Fruit fly (Drosophila melanogaster): Measurements from ENCODE around the gene CG34302.

CG34302 gene

DNA sequence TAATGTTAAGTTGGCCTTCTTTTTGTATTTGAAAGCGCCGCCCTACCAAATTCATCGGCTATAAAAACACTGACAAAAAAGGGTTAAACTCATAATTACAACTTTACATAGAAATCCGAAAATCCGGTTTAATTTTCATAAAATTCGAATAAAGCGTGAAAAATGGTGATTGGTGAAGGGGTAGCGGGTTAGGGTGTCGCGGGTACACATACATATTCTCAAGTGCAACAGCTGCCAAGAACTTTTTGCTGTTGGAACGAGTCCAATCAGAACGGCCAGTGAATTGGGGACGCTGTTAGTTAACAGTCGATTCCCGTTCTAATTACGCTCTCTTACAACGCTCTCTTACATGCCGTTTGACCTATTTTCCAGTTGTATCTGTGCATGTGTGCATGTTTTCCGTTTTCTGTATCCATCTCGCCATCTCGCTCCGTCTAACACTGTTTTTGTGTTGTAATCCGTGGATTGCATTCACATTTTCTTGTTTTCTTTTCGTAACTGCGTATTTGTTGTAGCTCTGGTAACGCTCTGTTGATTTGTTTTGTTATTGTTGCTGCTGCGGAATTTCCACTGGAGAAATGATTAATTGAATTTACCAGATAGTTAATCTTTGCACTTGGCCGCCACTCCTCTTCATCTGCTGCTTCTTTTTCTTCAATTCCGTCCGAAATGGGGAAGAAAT is 48.7 kb upstream of the CG34302 start (continued):
- TF ChIP-seq prd (optimal IDR thresholded peaks at IDR 0.05) (no peak), prd (GFP tag; IDR thresholded peaks at IDR 0.05) (no peak), CG17328 (GFP tag; IDR thresholded peaks at IDR 0.05) (no peak), CG13775 (GFP tag; optimal IDR thresholded peaks at IDR 0.05) (no peak), lilli (GFP tag; optimal IDR thresholded peaks at IDR 0.05) (peak; percentile 14), Sry-β (GFP tag; optimal IDR thresholded peaks at IDR 0.05) (peak; percentile 10), her (GFP tag; optimal IDR thresholded peaks at IDR 0.05) (no peak), gcm2 (GFP tag; optimal IDR thresholded peaks at IDR 0.05) (no peak), sug (tag; optimal IDR thresholded peaks at IDR 0.05) (no peak), Deaf1 (tag; optimal IDR thresholded peaks at IDR 0.05) (no peak), p53 (GFP tag; optimal IDR thresholded peaks at IDR 0.05) (no peak), Atf3 (GFP tag; optimal IDR thresholded peaks at IDR 0.05) (no peak), ind (GFP tag; optimal IDR thresholded peaks at IDR 0.05) (peak; percentile 23), CG10979 (tag; optimal IDR thresholded peaks at IDR 0.05) (no peak), CG8281 (tag; optimal IDR thresholded peaks at IDR 0.05) (no peak), croc (GFP tag; conservative IDR thresholded peaks at IDR 0.05) (no peak), CG12391 (tag; optimal IDR thresholded peaks at IDR 0.05) (peak; percentile 17), aop (GFP tag; IDR thresholded peaks at IDR 0.05) (no peak), CG12071 (GFP tag; optimal IDR thresholded peaks at IDR 0.05) (no peak), Blimp-1 (GFP tag; optimal IDR thresholded peaks at IDR 0.05) (no peak), CG18764 (GFP tag; optimal IDR thresholded peaks at IDR 0.05) (no peak), CG3726 (GFP tag; IDR thresholded peaks at IDR 0.05) (no peak), tap (tag; optimal IDR thresholded peaks at IDR 0.05) (no peak), luna (GFP tag; optimal IDR thresholded peaks at IDR 0.05) (no peak), CG13123 (GFP tag; optimal IDR thresholded peaks at IDR 0.05) (no peak), CG17361 (GFP tag; IDR thresholded peaks at IDR 0.05) (no peak), trh (GFP tag; optimal IDR thresholded peaks at IDR 0.05) (no peak), D19A (tag; optimal IDR thresholded peaks at IDR 0.05) (peak; percentile 10), CG12155 (GFP tag; optimal IDR thresholded peaks at IDR 0.05) (no peak), CG10543 (GFP tag; optimal IDR thresholded peaks at IDR 0.05) (no peak), Awh (GFP tag; IDR thresholded peaks at IDR 0.05) (0 out of 2 replicates have a peak, but pooled peaks have one; percentile 32), inv (GFP tag; IDR thresholded peaks at IDR 0.05; ENCODE audit: partially characterized antibody) (no peak), Lpt (GFP tag; optimal IDR thresholded peaks at IDR 0.05) (no peak), CG17612 (GFP tag; IDR thresholded peaks at IDR 0.05) (no peak), Hand (GFP tag; optimal IDR thresholded peaks at IDR 0.05) (no peak), tx (GFP tag; optimal IDR thresholded peaks at IDR 0.05) (no peak), ATbp (GFP tag; optimal IDR thresholded peaks at IDR 0.05) (peak; percentile 23), pb (GFP tag; optimal IDR thresholded peaks at IDR 0.05) (peak; percentile 6), Taf1 (GFP tag; IDR thresholded peaks at IDR 0.05) (no peak), gro (GFP tag; optimal IDR thresholded peaks at IDR 0.05) (no peak), ase (GFP tag; IDR thresholded peaks at IDR 0.05) (no peak), Dek (tag; optimal IDR thresholded peaks at IDR 0.05) (peak; percentile 40), CG11398 (GFP tag; optimal IDR thresholded peaks at IDR 0.05) (no peak), nau (GFP tag; optimal IDR thresholded peaks at IDR 0.05) (no peak)

All from whole organism, embryonic.